Worm (Caenorhabditis elegans) whole organism, L1 larva: Measurements from ENCODE around the gene sto-6.

Experiments used
- elt-2 ChIP-seq: sonication (generic microtip); optimal IDR thresholded peaks from 2 replicates; lab custom pipeline; 2016; ENCODE audit warnings: missing genetic modification characterization, mild to moderate bottlenecking, inconsistent platforms, missing compliant biosample characterization, missing genetic modification reagents
- lin-15B ChIP-seq: fragments of 150-350 bp; sonication (generic microtip); optimal IDR thresholded peaks from 3 replicates; lab custom pipeline; 2014; ENCODE audit warnings: missing biosample characterization, missing genetic modification characterization
- nhr-28 ChIP-seq: fragments of 150-350 bp; optimal IDR thresholded peaks from 2 replicates; lab custom pipeline; 2014; ENCODE audit warnings: missing biosample characterization, missing genetic modification characterization
- sox-4 ChIP-seq: sonication (generic microtip); optimal IDR thresholded peaks from 2 replicates; lab custom pipeline; 2016; ENCODE audit warnings: missing genetic modification characterization, missing compliant biosample characterization
- unc-86 ChIP-seq: sonication (generic microtip); optimal IDR thresholded peaks from 2 replicates; lab custom pipeline; 2016; ENCODE audit warnings: missing genetic modification characterization, missing compliant biosample characterization
- unc-98 ChIP-seq: fragments of 200-800 bp; sonication (Bioruptor generic); IDR thresholded peaks from 2 replicates; pipeline ENCODE4 v1.3.6; 2022; ENCODE audit warnings: missing genetic modification characterization, missing compliant biosample characterization
- ztf-4 ChIP-seq: fragments of 150-350 bp; optimal IDR thresholded peaks from 2 replicates; lab custom pipeline; 2014; ENCODE audit warnings: missing biosample characterization, missing genetic modification characterization

ce11 chrX:11591620-11592019 lies 40.6 kb upstream of the sto-6 start, which contains the start of gene F52D10.2:
- no peak for TF ChIP-seq unc-98 (GFP tag; lab: Robert Waterston, UW)
- no peak for TF ChIP-seq sox-4 (tag; lab: Kevin White, UChicago)
- TF ChIP-seq ztf-4: no peak
- TF ChIP-seq nhr-28 (tag; lab: Kevin White, UChicago): no peak
- TF ChIP-seq unc-86 (tag; lab: Kevin White, UChicago): no peak
- no peak for TF ChIP-seq elt-2 (tag; lab: Kevin White, UChicago)
- TF ChIP-seq lin-15B (tag; lab: Kevin White, UChicago): no peak
